Fruit fly (Drosophila melanogaster) whole organism, embryonic: Measurements from ENCODE around the gene temp.

Experiments used
- Ada2b ChIP-seq: fragments of 200-800 bp; sonication (Bioruptor generic); IDR thresholded peaks from 2 replicates; pipeline ENCODE4 v1.3.6; 2022; ENCODE audit warnings: missing biosample characterization, missing genetic modification characterization
- Antp ChIP-seq: fragments of 200-800 bp; sonication (Bioruptor generic); optimal IDR thresholded peaks from 3 replicates; lab custom pipeline; 2016; ENCODE audit warnings: missing biosample characterization, missing genetic modification characterization
- Awh ChIP-seq: fragments of 200-800 bp; sonication (Bioruptor generic); IDR thresholded peaks from 2 replicates; pipeline ENCODE4, ENCODE4 v1.3.6; 2022; ENCODE audit warnings: missing biosample characterization, missing genetic modification characterization
- BEAF-32 ChIP-seq: fragments of 200-800 bp; sonication (Bioruptor generic); optimal IDR thresholded peaks from 3 replicates; lab custom pipeline; 2017; ENCODE audit warnings: missing biosample characterization, missing genetic modification characterization, mild to moderate bottlenecking, moderate library complexity, missing genetic modification reagents
- CG10209 ChIP-seq: fragments of 200-800 bp; sonication (Bioruptor generic); optimal IDR thresholded peaks from 3 replicates; lab custom pipeline; 2017; ENCODE audit warnings: missing biosample characterization, mild to moderate bottlenecking, missing genetic modification characterization, missing genetic modification reagents
- CG10267 ChIP-seq: fragments of 200-800 bp; sonication (Bioruptor generic); optimal IDR thresholded peaks from 2 replicates; lab custom pipeline; 2018; ENCODE audit warnings: missing biosample characterization, mild to moderate bottlenecking, missing genetic modification characterization, moderate library complexity
- CG11504 ChIP-seq: fragments of 200-800 bp; sonication (Bioruptor generic); optimal IDR thresholded peaks from 3 replicates; lab custom pipeline; 2019; ENCODE audit warnings: missing biosample characterization, mild to moderate bottlenecking, missing genetic modification characterization, moderate library complexity
- CG12071 ChIP-seq: fragments of 200-800 bp; sonication (Bioruptor generic); optimal IDR thresholded peaks from 3 replicates; lab custom pipeline; 2018; ENCODE audit warnings: missing biosample characterization, mild to moderate bottlenecking, missing genetic modification characterization
- CG12299 ChIP-seq: fragments of 200-800 bp; sonication (Bioruptor generic); optimal IDR thresholded peaks from 2 replicates; lab custom pipeline; 2018; ENCODE audit warnings: missing biosample characterization, mild to moderate bottlenecking, missing genetic modification characterization
- CG14014 ChIP-seq: fragments of 200-800 bp; sonication (Bioruptor generic); IDR thresholded peaks from 2 replicates; pipeline ENCODE4 v1.3.6; 2022; ENCODE audit warnings: missing biosample characterization, missing genetic modification characterization
- CG17385 ChIP-seq: fragments of 200-800 bp; sonication (Bioruptor generic); optimal IDR thresholded peaks from 3 replicates; lab custom pipeline; 2018; ENCODE audit warnings: missing biosample characterization, mild to moderate bottlenecking, missing genetic modification characterization
- CG17612 ChIP-seq: fragments of 200-800 bp; sonication (Bioruptor generic); IDR thresholded peaks from 2 replicates; pipeline ENCODE4 v1.3.6; 2022; ENCODE audit warnings: missing biosample characterization, missing genetic modification characterization
- CG18262 ChIP-seq: fragments of 200-800 bp; optimal IDR thresholded peaks from 3 replicates; lab custom pipeline; 2019; ENCODE audit warnings: missing biosample characterization, mild to moderate bottlenecking, missing genetic modification characterization, moderate library complexity
- CG18599 ChIP-seq: fragments of 200-800 bp; sonication (Bioruptor generic); optimal IDR thresholded peaks from 3 replicates; lab custom pipeline; 2017; ENCODE audit warnings: missing biosample characterization, missing genetic modification characterization, mild to moderate bottlenecking, moderate library complexity, missing genetic modification reagents
- CG3847 ChIP-seq: fragments of 200-800 bp; sonication (Bioruptor generic); IDR thresholded peaks from 2 replicates; pipeline ENCODE4 v1.3.6; 2022; ENCODE audit warnings: missing biosample characterization, missing genetic modification characterization
- CG4854 ChIP-seq: fragments of 200-800 bp; sonication (Bioruptor generic); optimal IDR thresholded peaks from 2 replicates; lab custom pipeline; 2016; ENCODE audit warnings: missing biosample characterization, missing genetic modification characterization, inconsistent platforms
- CG7372 ChIP-seq: fragments of 200-800 bp; sonication (Bioruptor generic); IDR thresholded peaks from 2 replicates; pipeline ENCODE4 v1.3.6; 2022; ENCODE audit warnings: missing biosample characterization, missing genetic modification characterization
- CG7556 ChIP-seq: fragments of 200-800 bp; sonication (Bioruptor generic); optimal IDR thresholded peaks from 2 replicates; lab custom pipeline; 2017; ENCODE audit warnings: missing biosample characterization, mild to moderate bottlenecking, missing genetic modification characterization
- CG7928 ChIP-seq: fragments of 200-800 bp; sonication (Bioruptor generic); optimal IDR thresholded peaks from 2 replicates; lab custom pipeline; 2017; ENCODE audit warnings: missing biosample characterization, mild to moderate bottlenecking, missing genetic modification characterization
- CG8924 ChIP-seq: fragments of 200-800 bp; optimal IDR thresholded peaks from 3 replicates; lab custom pipeline; 2019; ENCODE audit warnings: missing biosample characterization, mild to moderate bottlenecking, missing genetic modification characterization, moderate library complexity
- CG8944 ChIP-seq: fragments of 200-800 bp; sonication (Bioruptor generic); optimal IDR thresholded peaks from 3 replicates; lab custom pipeline; 2016; ENCODE audit warnings: missing biosample characterization, missing genetic modification characterization
- Dfd ChIP-seq, 2 experiments: fragments of >200 bp; optimal IDR thresholded peaks; 2 replicates each; lab custom pipeline; 2017; ENCODE audit warnings: missing biosample characterization in 2 of 2, missing genetic modification characterization in 2 of 2
- Dref ChIP-seq: fragments of 200-800 bp; sonication (Bioruptor generic); IDR thresholded peaks from 2 replicates; pipeline ENCODE4 v1.3.6; 2022; ENCODE audit warnings: missing biosample characterization, missing genetic modification characterization
- Ets97D ChIP-seq: fragments of 200-800 bp; sonication (Bioruptor generic); optimal IDR thresholded peaks from 3 replicates; lab custom pipeline; 2016; ENCODE audit warnings: missing biosample characterization, missing genetic modification characterization
- GATAe ChIP-seq: fragments of 200-800 bp; sonication (Bioruptor generic); conservative IDR thresholded peaks from 2 replicates; pipeline ENCODE4 v1.3.6; 2022; ENCODE audit warnings: missing biosample characterization, missing genetic modification characterization
- HLH3B ChIP-seq: fragments of 200-800 bp; sonication (Bioruptor generic); IDR thresholded peaks from 2 replicates; pipeline ENCODE4 v1.3.6; 2022; ENCODE audit warnings: missing biosample characterization, missing genetic modification characterization
- HmgD ChIP-seq: fragments of 200-800 bp; sonication (Bioruptor generic); optimal IDR thresholded peaks from 3 replicates; lab custom pipeline; 2016; ENCODE audit warnings: missing biosample characterization, missing genetic modification characterization
- HmgZ ChIP-seq: fragments of 200-800 bp; sonication (Bioruptor generic); optimal IDR thresholded peaks from 2 replicates; lab custom pipeline; 2018; ENCODE audit warnings: missing biosample characterization, mild to moderate bottlenecking, missing genetic modification characterization
- NK7.1 ChIP-seq: fragments of 200-800 bp; sonication (Bioruptor generic); optimal IDR thresholded peaks from 3 replicates; lab custom pipeline; 2016; ENCODE audit warnings: missing biosample characterization, missing genetic modification characterization
- Nf-YC ChIP-seq: fragments of 200-800 bp; optimal IDR thresholded peaks from 3 replicates; lab custom pipeline; 2019; ENCODE audit warnings: missing biosample characterization, mild to moderate bottlenecking, missing genetic modification characterization, moderate library complexity
- Oli ChIP-seq: fragments of 200-800 bp; sonication (Bioruptor generic); optimal IDR thresholded peaks from 2 replicates; lab custom pipeline; 2018; ENCODE audit warnings: missing biosample characterization, mild to moderate bottlenecking, missing genetic modification characterization, moderate library complexity
- Poxn ChIP-seq: fragments of 200-800 bp; sonication (Bioruptor generic); IDR thresholded peaks from 2 replicates; pipeline ENCODE4 v1.3.6; 2022; ENCODE audit warnings: missing biosample characterization, missing genetic modification characterization
- Usf ChIP-seq: fragments of 200-800 bp; sonication (Bioruptor generic); optimal IDR thresholded peaks from 2 replicates; lab custom pipeline; 2017; ENCODE audit warnings: missing genotype, missing biosample characterization, missing genetic modification characterization
- ash1 ChIP-seq: fragments of 200-800 bp; sonication (Bioruptor generic); optimal IDR thresholded peaks from 2 replicates; lab custom pipeline; 2018; ENCODE audit warnings: missing biosample characterization, mild to moderate bottlenecking, missing genetic modification characterization
- bbx ChIP-seq: fragments of 200-800 bp; sonication (Bioruptor generic); IDR thresholded peaks from 2 replicates; pipeline ENCODE4 v1.3.6; 2022; ENCODE audit warnings: missing biosample characterization, missing genetic modification characterization; ENCODE audit not compliant: partially characterized antibody
- cato ChIP-seq: fragments of 200-800 bp; sonication (Bioruptor generic); optimal IDR thresholded peaks from 2 replicates; lab custom pipeline; 2016; ENCODE audit warnings: missing biosample characterization, missing genetic modification characterization, borderline replicate concordance
- chif ChIP-seq, 2 experiments: fragments of 200-800 bp; sonication (Bioruptor generic); optimal IDR thresholded peaks; 3 replicates each; lab custom pipeline; 2016; ENCODE audit warnings: missing biosample characterization in 2 of 2, missing genetic modification characterization in 2 of 2
- crol ChIP-seq: fragments of 200-800 bp; sonication (Bioruptor generic); IDR thresholded peaks from 2 replicates; pipeline ENCODE4 v1.3.6; 2022; ENCODE audit warnings: missing biosample characterization, missing genetic modification characterization
- dm ChIP-seq: fragments of 200-800 bp; sonication (Bioruptor generic); optimal IDR thresholded peaks from 3 replicates; lab custom pipeline; 2016; ENCODE audit warnings: missing biosample characterization, missing genetic modification characterization
- eve ChIP-seq, 2 experiments: fragments of >200 bp; optimal IDR thresholded peaks; 2 replicates each; lab custom pipeline; 2017; ENCODE audit warnings: missing biosample characterization in 2 of 2, missing genetic modification characterization in 2 of 2
- hth ChIP-seq: fragments of >200 bp; optimal IDR thresholded peaks from 2 replicates; lab custom pipeline; 2017; ENCODE audit warnings: inconsistent platforms
- klu ChIP-seq: fragments of 200-800 bp; sonication (Bioruptor generic); IDR thresholded peaks from 2 replicates; pipeline ENCODE4 v1.3.6; 2022; ENCODE audit warnings: missing biosample characterization, missing genetic modification characterization
- luna ChIP-seq: fragments of 200-800 bp; sonication (Bioruptor generic); optimal IDR thresholded peaks from 2 replicates; lab custom pipeline; 2016; ENCODE audit warnings: missing biosample characterization, missing genetic modification characterization
- pb ChIP-seq: fragments of 200-800 bp; sonication (Bioruptor generic); optimal IDR thresholded peaks from 3 replicates; lab custom pipeline; 2016; ENCODE audit warnings: missing biosample characterization, missing genetic modification characterization
- pfk ChIP-seq: fragments of 200-800 bp; sonication (Bioruptor generic); optimal IDR thresholded peaks from 2 replicates; lab custom pipeline; 2018; ENCODE audit warnings: missing biosample characterization, mild to moderate bottlenecking, missing genetic modification characterization, moderate library complexity
- sim ChIP-seq: fragments of 200-800 bp; sonication (Bioruptor generic); IDR thresholded peaks from 2 replicates; pipeline ENCODE4 v1.3.6; 2022; ENCODE audit warnings: missing biosample characterization, missing genetic modification characterization
- sima ChIP-seq: fragments of 200-800 bp; sonication (Bioruptor generic); optimal IDR thresholded peaks from 2 replicates; lab custom pipeline; 2016; ENCODE audit warnings: missing biosample characterization, missing genetic modification characterization
- so ChIP-seq: fragments of 200-800 bp; sonication (Bioruptor generic); IDR thresholded peaks from 3 replicates; pipeline ENCODE4 v1.3.6; 2022; ENCODE audit warnings: missing biosample characterization, missing genetic modification characterization
- tio ChIP-seq: fragments of 200-800 bp; sonication (Bioruptor generic); optimal IDR thresholded peaks from 2 replicates; lab custom pipeline; 2017; ENCODE audit warnings: missing biosample characterization, missing genetic modification characterization, inconsistent platforms
- trh ChIP-seq: fragments of 200-800 bp; sonication (Bioruptor generic); optimal IDR thresholded peaks from 2 replicates; lab custom pipeline; 2016; ENCODE audit warnings: missing biosample characterization, missing genetic modification characterization

The temp gene

dm6 chrX:2293294-2293988, 31.1 kb upstream of the temp start, which contains the start of gene CG2865 (continued):
- TF ChIP-seq CG17612 (GFP tag; lab: Robert Waterston, UW) = no peak
- TF ChIP-seq chif (GFP tag; optimal IDR thresholded peaks at IDR 0.05; lab: Kevin White, UChicago) = peak; percentile 86 to 92
- peak; percentile 82 for TF ChIP-seq luna
- peak; percentile 78 for TF ChIP-seq bbx (GFP tag; lab: Robert Waterston, UW)
- TF ChIP-seq Nf-YC = peak; percentile 91
- TF ChIP-seq dm (GFP tag; lab: Kevin White, UChicago) = peak; percentile 83
- TF ChIP-seq pfk (GFP tag; lab: Kevin White, UChicago) = peak; percentile 65
- TF ChIP-seq Ets97D = peak; percentile 57
- peak; percentile 77 for TF ChIP-seq HmgD (GFP tag; lab: Kevin White, UChicago)
- TF ChIP-seq CG11504 = peak; percentile 96
- peak; percentile 26; the same call in 1 of the 2 replicates for TF ChIP-seq Poxn (GFP tag; lab: Robert Waterston, UW)
- peak; percentile 88 for TF ChIP-seq CG7372 (GFP tag; lab: Robert Waterston, UW)
- TF ChIP-seq hth (lab: Kevin White, UChicago) = no peak
- TF ChIP-seq Dref (GFP tag; lab: Robert Waterston, UW) = no peak
- TF ChIP-seq CG7556 (GFP tag; lab: Kevin White, UChicago) = peak; percentile 97
- peak; percentile 73 for TF ChIP-seq CG4854 (GFP tag; lab: Kevin White, UChicago)
- peak; percentile 94 for TF ChIP-seq CG17385 (GFP tag; lab: Kevin White, UChicago)
- peak; percentile 82 for TF ChIP-seq Usf (GFP tag; lab: Kevin White, UChicago)
- peak; percentile 17 for TF ChIP-seq ash1 (GFP tag; lab: Kevin White, UChicago)
- peak; percentile 88 for TF ChIP-seq Antp (GFP tag; lab: Kevin White, UChicago)
- peak; percentile 89 for TF ChIP-seq Ada2b
- TF ChIP-seq HLH3B = peak; percentile 84
- TF ChIP-seq CG8924 (tag; lab: Kevin White, UChicago) = peak; percentile 98
- TF ChIP-seq Oli (tag; lab: Kevin White, UChicago) = peak; percentile 97
- TF ChIP-seq trh (GFP tag; lab: Kevin White, UChicago) = peak; percentile 75
- peak in 1 of 2 experiments; percentile 99 for TF ChIP-seq eve (GFP tag; optimal IDR thresholded peaks at IDR 0.05; lab: Kevin White, UChicago)
- TF ChIP-seq CG10267 (tag; lab: Kevin White, UChicago) = peak; percentile 91
- peak; percentile 95 for TF ChIP-seq CG18262 (tag; lab: Kevin White, UChicago)
- peak; percentile 85 for TF ChIP-seq CG8944 (GFP tag; lab: Kevin White, UChicago)
- TF ChIP-seq sima (GFP tag; lab: Kevin White, UChicago) = peak; percentile 74
- TF ChIP-seq NK7.1 (GFP tag; lab: Kevin White, UChicago) = peak; percentile 90
- TF ChIP-seq CG12071 = peak; percentile 92
- TF ChIP-seq CG3847 (GFP tag; lab: Robert Waterston, UW) = peak; percentile 90
- TF ChIP-seq sim (GFP tag; lab: Robert Waterston, UW) = peak; percentile 77; the same call in 1 of the 2 replicates
- TF ChIP-seq CG12299 (tag; lab: Kevin White, UChicago) = peak; percentile 96
- TF ChIP-seq pb (GFP tag; lab: Kevin White, UChicago) = peak; percentile 83
- peak; percentile 98 for TF ChIP-seq CG18599 (GFP tag; lab: Kevin White, UChicago)
- TF ChIP-seq CG7928 = peak; percentile 74
- TF ChIP-seq Awh (GFP tag; lab: Robert Waterston, UW) = peak; percentile 67; the same call in 1 of the 2 replicates
- peak; percentile 85 for TF ChIP-seq klu
- peak; percentile 41; the same call in 1 of the 2 replicates for TF ChIP-seq GATAe
- TF ChIP-seq Dfd (GFP tag; optimal IDR thresholded peaks at IDR 0.05; lab: Kevin White, UChicago) = no peak
- TF ChIP-seq tio (GFP tag; lab: Kevin White, UChicago) = peak; percentile 90
- peak; percentile 7 for TF ChIP-seq BEAF-32
- TF ChIP-seq CG14014 = peak; percentile 88
- peak; percentile 96 for TF ChIP-seq HmgZ (tag; lab: Kevin White, UChicago)
- peak; percentile 94 for TF ChIP-seq CG10209 (GFP tag; lab: Kevin White, UChicago)
- peak; percentile 85 for TF ChIP-seq cato (GFP tag; lab: Kevin White, UChicago)
- TF ChIP-seq so = peak; percentile 90
- peak; percentile 94 for TF ChIP-seq crol (GFP tag; lab: Robert Waterston, UW)
